Worm (Caenorhabditis elegans): ENCODE measurements around the gene F55C9.14.
A peak's percentile ranks its signal among the peaks of the same experiment; 100 is the strongest.

Gene F55C9.14

DNA sequence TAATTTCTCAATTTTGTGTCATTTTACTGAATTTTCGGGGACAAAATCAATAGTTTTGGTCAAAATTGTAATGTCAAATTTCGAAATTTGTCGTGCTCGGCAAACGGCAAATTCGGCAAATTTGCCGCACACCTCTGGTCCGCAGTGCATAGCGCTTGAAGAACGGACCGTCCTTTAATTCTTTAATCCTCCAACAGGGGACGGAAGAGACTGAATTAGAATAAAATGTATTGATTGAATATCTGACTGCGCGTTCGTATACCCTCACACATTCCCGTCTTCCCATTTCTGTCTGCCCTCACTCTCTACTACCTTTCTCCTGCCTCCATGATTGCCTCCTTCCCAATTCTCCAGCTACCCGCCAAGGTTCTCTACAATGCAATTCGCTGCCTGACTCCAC, at the start of gene F55C9.14:
F55C9.14 (plus strand) TSS at position 301 of the 400 bp plus-strand sequence.
- no peak for TF ChIP-seq nhr-42 (GFP tag; IDR thresholded peaks at IDR 0.05)
- TF ChIP-seq ceh-44 (GFP tag; IDR thresholded peaks at IDR 0.05), result no peak
- TF ChIP-seq zip-11 (GFP tag; IDR thresholded peaks at IDR 0.05), result no peak
- TF ChIP-seq nhr-6 (tag; optimal IDR thresholded peaks at IDR 0.05), result no peak
- TF ChIP-seq dve-1 (tag; optimal IDR thresholded peaks at IDR 0.05; ENCODE audit: insufficient read depth), result no peak
- TF ChIP-seq skn-1 (tag; optimal IDR thresholded peaks at IDR 0.05), result no peak
- no peak for TF ChIP-seq lir-3 (tag; optimal IDR thresholded peaks at IDR 0.05)
- TF ChIP-seq dpl-1 (GFP tag; optimal IDR thresholded peaks at IDR 0.05), result no peak
- TF ChIP-seq set-16 (GFP tag; IDR thresholded peaks at IDR 0.05), result no peak
- TF ChIP-seq T20F7.1 (GFP tag; optimal IDR thresholded peaks at IDR 0.05), result no peak
- TF ChIP-seq nhr-11 (tag; optimal IDR thresholded peaks at IDR 0.05), result no peak
- TF ChIP-seq nhr-41 (GFP tag; IDR thresholded peaks at IDR 0.05), result no peak
- TF ChIP-seq nhr-48 (tag; optimal IDR thresholded peaks at IDR 0.05), result no peak
- no peak for TF ChIP-seq mdl-1 (tag; optimal IDR thresholded peaks at IDR 0.05)
- TF ChIP-seq ces-1 (GFP tag; optimal IDR thresholded peaks at IDR 0.05), result no peak
- no peak for TF ChIP-seq ceh-32 (tag; optimal IDR thresholded peaks at IDR 0.05; ENCODE audit: poor library complexity)

DNA sequence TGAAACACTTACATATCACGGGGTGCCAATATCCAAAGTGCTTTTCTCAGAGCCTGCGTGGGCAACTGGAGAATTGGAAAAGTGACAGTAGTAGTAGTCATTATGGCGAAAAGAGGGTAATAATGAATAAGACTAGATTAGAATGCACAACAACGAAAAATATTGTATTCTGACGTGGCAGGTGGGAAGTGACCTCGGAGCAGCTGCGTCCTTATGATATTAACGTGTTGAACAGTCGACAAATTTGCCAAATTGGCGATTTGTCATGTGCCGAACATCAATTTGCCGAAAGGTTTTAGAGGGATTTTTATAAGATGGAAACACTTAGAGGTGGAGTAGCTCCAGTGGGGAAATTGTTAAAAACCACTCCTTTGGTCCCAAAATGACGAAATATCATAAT, 48.4 kb upstream of the F55C9.14 start, which contains the start of gene str-81:
str-81 (minus strand) TSS at position 101 of the 400 bp plus-strand sequence.
- no peak for TF ChIP-seq lin-1 (GFP tag; IDR thresholded peaks at IDR 0.05)

DNA sequence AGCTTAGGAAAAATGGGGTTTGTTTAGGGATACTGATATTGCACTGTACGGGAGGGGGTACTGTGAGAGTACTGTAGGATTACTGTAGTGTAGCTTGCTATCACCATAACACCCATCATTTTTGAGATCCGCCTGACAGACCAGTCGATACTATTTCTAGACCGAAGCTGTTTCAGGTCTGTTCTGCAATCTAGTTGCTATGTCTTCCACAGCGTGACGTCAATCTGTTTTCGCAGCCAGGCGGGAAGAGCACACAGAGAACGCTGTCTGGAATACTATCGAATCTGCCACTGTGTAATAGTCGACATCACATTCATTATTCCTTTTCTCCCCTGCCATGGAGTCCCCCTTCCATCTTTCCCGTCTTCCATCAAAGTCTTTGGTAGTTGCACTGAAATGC, 47.5 kb upstream of the F55C9.14 start, which contains the start of gene F21D9.11:
F21D9.11 (plus strand) TSS at position 301 of the 400 bp plus-strand sequence.
- TF ChIP-seq pqm-1 (tag; optimal IDR thresholded peaks at IDR 0.05), result no peak
- no peak for TF ChIP-seq ceh-82 (tag; optimal IDR thresholded peaks at IDR 0.05)
- no peak for TF ChIP-seq lsy-2 (tag; optimal IDR thresholded peaks at IDR 0.05)
- TF ChIP-seq ztf-11 (tag; optimal IDR thresholded peaks at IDR 0.05), result no peak
- TF ChIP-seq lim-7 (GFP tag; IDR thresholded peaks at IDR 0.05), result no peak
- no peak for TF ChIP-seq F49E8.2 (tag; optimal IDR thresholded peaks at IDR 0.05; ENCODE audit: borderline replicate concordance)
- no peak for TF ChIP-seq mxl-3 (GFP tag; optimal IDR thresholded peaks at IDR 0.05)
- TF ChIP-seq mdl-1 (tag; optimal IDR thresholded peaks at IDR 0.05), result no peak
- no peak for TF ChIP-seq nhr-237 (tag; optimal IDR thresholded peaks at IDR 0.05)
- TF ChIP-seq egl-43 (GFP tag; IDR thresholded peaks at IDR 0.05), result no peak
- no peak for TF ChIP-seq Y5F2A.4 (GFP tag; optimal IDR thresholded peaks at IDR 0.05)
- no peak for TF ChIP-seq php-3 (GFP tag; IDR thresholded peaks at IDR 0.05)
- no peak for TF ChIP-seq fkh-10 (GFP tag; optimal IDR thresholded peaks at IDR 0.05)
- no peak for TF ChIP-seq daf-19 (GFP tag; conservative IDR thresholded peaks at IDR 0.05)
- no peak for TF ChIP-seq jun-1 (tag; optimal IDR thresholded peaks at IDR 0.05)
- TF ChIP-seq attf-4 (tag; optimal IDR thresholded peaks at IDR 0.05), result no peak

DNA sequence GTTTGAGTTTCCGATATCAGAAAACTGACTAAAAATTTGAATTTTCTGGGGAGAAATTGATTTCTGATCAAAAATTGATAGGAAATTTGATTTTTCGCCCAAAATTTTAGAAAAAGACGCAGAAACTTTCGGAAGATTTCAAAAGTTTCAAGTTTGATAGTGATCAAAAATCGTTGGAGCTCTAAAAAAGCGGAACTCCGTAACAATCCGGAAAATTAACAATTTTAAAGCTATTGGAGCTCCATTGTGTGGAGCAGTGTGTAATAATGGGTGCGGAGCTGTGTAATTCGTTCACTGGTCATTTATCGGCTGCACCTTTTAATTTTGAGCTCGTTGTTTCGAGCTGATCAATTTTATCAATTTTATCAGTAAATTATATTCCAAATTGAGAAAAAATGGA, 45.8 kb upstream of the F55C9.14 start, which contains the start of gene F21D9.4:
F21D9.4 (plus strand) TSS at position 301 of the 400 bp plus-strand sequence.
- TF ChIP-seq snpc-1.2 (GFP tag; IDR thresholded peaks at IDR 0.05), result no peak
- TF ChIP-seq tra-1 (GFP tag; IDR thresholded peaks at IDR 0.05), result no peak

DNA sequence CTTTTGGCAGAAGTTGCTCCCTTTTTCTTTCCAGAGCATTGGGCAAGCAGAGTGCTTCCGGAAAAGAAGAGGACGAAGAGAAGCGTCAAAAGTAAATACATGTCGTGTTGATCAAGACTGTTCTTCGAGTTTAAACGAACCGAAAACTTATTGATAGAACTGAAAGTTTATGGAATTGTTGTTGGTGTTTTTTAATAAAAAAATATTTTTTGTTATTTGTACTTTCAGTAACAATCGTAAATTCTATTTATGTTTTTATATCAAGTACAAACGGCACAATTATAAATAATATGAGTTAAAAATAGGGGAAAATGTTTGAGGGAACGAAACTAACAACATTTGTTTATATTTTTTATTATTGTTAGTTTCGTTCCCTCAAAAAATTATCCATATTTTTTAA, 41.7 kb upstream of the F55C9.14 start, which contains the start of gene F21D9.3:
F21D9.3 (minus strand) TSS at position 101 of the 400 bp plus-strand sequence.
- no peak for TF ChIP-seq tag-97 (GFP tag; IDR thresholded peaks at IDR 0.05)
- TF ChIP-seq lin-29 (GFP tag; IDR thresholded peaks at IDR 0.05), result no peak
- TF ChIP-seq zfp-2 (tag; optimal IDR thresholded peaks at IDR 0.05), result no peak
- peak in 1 of 2 experiments; percentile 11 for TF ChIP-seq unc-62 (GFP tag; optimal IDR thresholded peaks at IDR 0.05 in 1 of 2)
- TF ChIP-seq unc-62 (tag; optimal IDR thresholded peaks at IDR 0.05), result no peak
- TF ChIP-seq ceh-62 (tag; optimal IDR thresholded peaks at IDR 0.05), result no peak

Data from whole organism, L4 larva.